Worm (Caenorhabditis elegans): ENCODE data around the gene cox-5A.

DNA sequence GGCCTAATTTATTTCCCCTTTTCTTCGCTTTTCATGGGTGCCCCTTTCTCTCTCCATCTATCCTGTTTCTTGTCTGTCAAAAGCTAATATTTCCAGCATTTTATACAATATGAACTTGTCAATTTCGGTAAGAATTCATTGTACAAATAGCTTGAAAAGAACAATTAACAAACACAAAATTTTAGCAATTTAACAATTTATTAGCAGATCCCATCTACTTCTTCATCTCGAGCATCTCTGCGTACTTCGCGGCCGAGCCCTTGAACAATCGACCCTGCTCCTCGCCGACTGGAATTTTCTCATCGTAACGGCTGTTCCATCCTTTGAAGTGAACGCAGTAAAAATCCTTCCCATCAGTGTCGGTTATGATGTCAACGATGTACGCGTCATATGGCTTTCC lies 29.6 kb upstream of the cox-5A start:
- no peak for TF ChIP-seq lin-39 (tag; optimal IDR thresholded peaks at IDR 0.05)
- TF ChIP-seq ztf-11 (tag; optimal IDR thresholded peaks at IDR 0.05) = no peak
- TF ChIP-seq ztf-4 (tag; optimal IDR thresholded peaks at IDR 0.05) = no peak
- no peak for TF ChIP-seq jun-1 (tag; optimal IDR thresholded peaks at IDR 0.05)
- TF ChIP-seq fkh-2 (tag; optimal IDR thresholded peaks at IDR 0.05) = no peak
- no peak for TF ChIP-seq nhr-77 (tag; optimal IDR thresholded peaks at IDR 0.05)
- TF ChIP-seq ZK546.5 (tag; optimal IDR thresholded peaks at IDR 0.05) = no peak

Measured in whole organism, L3 larva.